Fruit fly (Drosophila melanogaster) whole organism, embryonic: Measurements from ENCODE around the gene soti.
A peak's percentile ranks its signal among the peaks of the same experiment; 100 is the strongest.

Source experiments
- Antp ChIP-seq: fragments of 200-800 bp; sonication (Bioruptor generic); optimal IDR thresholded peaks from 3 replicates; lab custom pipeline; 2016; ENCODE audit warnings: missing biosample characterization, missing genetic modification characterization
- CG10366 ChIP-seq: fragments of 200-800 bp; sonication (Bioruptor generic); IDR thresholded peaks from 2 replicates; pipeline ENCODE4 v1.3.6; 2022; ENCODE audit warnings: missing biosample characterization, missing genetic modification characterization
- CG1233 ChIP-seq: fragments of 200-800 bp; sonication (Bioruptor generic); optimal IDR thresholded peaks from 4 replicates; lab custom pipeline; 2018; ENCODE audit warnings: missing biosample characterization, mild to moderate bottlenecking, missing genetic modification characterization
- CG12769 ChIP-seq: fragments of 200-800 bp; sonication (Bioruptor generic); optimal IDR thresholded peaks from 2 replicates; lab custom pipeline; 2019; ENCODE audit warnings: missing biosample characterization, mild to moderate bottlenecking, missing genetic modification characterization, moderate library complexity
- CG13424 ChIP-seq: fragments of 200-800 bp; sonication (Bioruptor generic); optimal IDR thresholded peaks from 2 replicates; lab custom pipeline; 2019; ENCODE audit warnings: missing biosample characterization, mild to moderate bottlenecking, missing genetic modification characterization, moderate library complexity
- CG15479 ChIP-seq: fragments of 200-800 bp; sonication (Bioruptor generic); optimal IDR thresholded peaks from 3 replicates; lab custom pipeline; 2019; ENCODE audit warnings: missing biosample characterization, mild to moderate bottlenecking, missing genetic modification characterization, moderate library complexity
- CG16813 ChIP-seq: fragments of 200-800 bp; sonication (Bioruptor generic); IDR thresholded peaks from 3 replicates; pipeline ENCODE4 v1.3.6; 2022; ENCODE audit warnings: missing biosample characterization, missing genetic modification characterization; ENCODE audit not compliant: partially characterized antibody
- CG17328 ChIP-seq: fragments of 200-800 bp; sonication (Bioruptor generic); IDR thresholded peaks from 2 replicates; pipeline ENCODE4 v1.3.6; 2022; ENCODE audit warnings: missing biosample characterization, missing genetic modification characterization
- CG17359 ChIP-seq: fragments of 200-800 bp; sonication (Bioruptor generic); optimal IDR thresholded peaks from 3 replicates; lab custom pipeline; 2018; ENCODE audit warnings: missing biosample characterization, mild to moderate bottlenecking, missing genetic modification characterization, moderate library complexity
- CG17829 ChIP-seq: fragments of 200-800 bp; optimal IDR thresholded peaks from 2 replicates; lab custom pipeline; 2019; ENCODE audit warnings: missing biosample characterization, mild to moderate bottlenecking, missing genetic modification characterization, moderate library complexity
- CG18262 ChIP-seq: fragments of 200-800 bp; optimal IDR thresholded peaks from 3 replicates; lab custom pipeline; 2019; ENCODE audit warnings: missing biosample characterization, mild to moderate bottlenecking, missing genetic modification characterization, moderate library complexity
- CG18619 ChIP-seq: fragments of 200-800 bp; sonication (Bioruptor generic); optimal IDR thresholded peaks from 3 replicates; lab custom pipeline; 2017; ENCODE audit warnings: missing biosample characterization, mild to moderate bottlenecking, missing genetic modification characterization
- CG2199 ChIP-seq: fragments of 200-800 bp; sonication (Bioruptor generic); IDR thresholded peaks from 3 replicates; pipeline ENCODE4 v1.3.6; 2022; ENCODE audit warnings: missing biosample characterization, missing genetic modification characterization
- CG2678 ChIP-seq: fragments of 200-800 bp; sonication (Bioruptor generic); optimal IDR thresholded peaks from 3 replicates; lab custom pipeline; 2019; ENCODE audit warnings: missing biosample characterization, mild to moderate bottlenecking, missing genetic modification characterization, moderate library complexity
- CG2889 ChIP-seq: fragments of 200-800 bp; sonication (Bioruptor generic); IDR thresholded peaks from 3 replicates; pipeline ENCODE4 v1.3.6; 2022; ENCODE audit warnings: missing biosample characterization, missing genetic modification characterization
- CG31441 ChIP-seq: fragments of 200-800 bp; sonication (Bioruptor generic); IDR thresholded peaks from 2 replicates; pipeline ENCODE4 v1.3.6; 2022; ENCODE audit warnings: missing biosample characterization, missing genetic modification characterization
- CG4282 ChIP-seq: fragments of 200-800 bp; sonication (Bioruptor generic); optimal IDR thresholded peaks from 2 replicates; lab custom pipeline; 2016; ENCODE audit warnings: missing biosample characterization, missing genetic modification characterization
- CG4730 ChIP-seq: fragments of 200-800 bp; sonication (Bioruptor generic); IDR thresholded peaks from 2 replicates; pipeline ENCODE4 v1.3.6; 2022; ENCODE audit warnings: missing biosample characterization, missing genetic modification characterization
- CG7839 ChIP-seq: fragments of 200-800 bp; sonication (Bioruptor generic); optimal IDR thresholded peaks from 3 replicates; lab custom pipeline; 2018; ENCODE audit warnings: missing biosample characterization, mild to moderate bottlenecking, missing genetic modification characterization, moderate library complexity
- CG9609 ChIP-seq: fragments of 200-800 bp; sonication (Bioruptor generic); optimal IDR thresholded peaks from 3 replicates; lab custom pipeline; 2016; ENCODE audit warnings: missing biosample characterization, missing genetic modification characterization
- CTCF ChIP-seq: fragments of 200-800 bp; sonication (Bioruptor generic); optimal IDR thresholded peaks from 2 replicates; lab custom pipeline; 2017; ENCODE audit warnings: missing biosample characterization, mild to moderate bottlenecking, missing genetic modification characterization, moderate library complexity
- CrebB ChIP-seq: fragments of 200-800 bp; sonication (Bioruptor generic); optimal IDR thresholded peaks from 3 replicates; lab custom pipeline; 2018; ENCODE audit warnings: missing biosample characterization, mild to moderate bottlenecking, missing genetic modification characterization
- D19A ChIP-seq: fragments of 200-800 bp; optimal IDR thresholded peaks from 3 replicates; lab custom pipeline; 2019; ENCODE audit warnings: missing biosample characterization, mild to moderate bottlenecking, missing genetic modification characterization, moderate library complexity
- Dad ChIP-seq: fragments of 200-800 bp; sonication (Bioruptor generic); optimal IDR thresholded peaks from 3 replicates; lab custom pipeline; 2016; ENCODE audit warnings: missing biosample characterization, missing genetic modification characterization
- Dp ChIP-seq: fragments of 200-800 bp; sonication (Bioruptor generic); optimal IDR thresholded peaks from 2 replicates; lab custom pipeline; 2018; ENCODE audit warnings: missing biosample characterization, mild to moderate bottlenecking, missing genetic modification characterization, moderate library complexity
- E2f1 ChIP-seq: fragments of 200-800 bp; sonication (Bioruptor generic); IDR thresholded peaks from 2 replicates; pipeline ENCODE4 v1.3.6; 2022; ENCODE audit warnings: missing biosample characterization, missing genetic modification characterization
- Hmr ChIP-seq: fragments of 200-800 bp; sonication (Bioruptor generic); optimal IDR thresholded peaks from 3 replicates; lab custom pipeline; 2017; ENCODE audit warnings: mild to moderate bottlenecking, missing biosample characterization, missing genetic modification reagents, missing genetic modification characterization
- PHDP ChIP-seq: fragments of 200-800 bp; sonication (Bioruptor generic); optimal IDR thresholded peaks from 3 replicates; lab custom pipeline; 2018; ENCODE audit warnings: missing biosample characterization, mild to moderate bottlenecking, missing genetic modification characterization, moderate library complexity
- Pdp1 ChIP-seq, 2 experiments: fragments of 200-800 bp; sonication (Bioruptor generic); optimal IDR thresholded peaks; 3 replicates each; lab custom pipeline; 2016; ENCODE audit warnings: missing biosample characterization in 2 of 2, missing genetic modification characterization in 2 of 2, mild to moderate bottlenecking in 1 of 2, moderate library complexity in 1 of 2
- Rfx ChIP-seq: fragments of 200-800 bp; sonication (Bioruptor generic); IDR thresholded peaks from 2 replicates; pipeline ENCODE4 v1.3.6; 2022; ENCODE audit warnings: missing biosample characterization, missing genetic modification characterization
- Stat92E ChIP-seq, 3 experiments: fragments of >200 bp in 2 of 3; fragments of 200-800 bp in 1 of 3; sonication (Bioruptor generic) in 1 of 3; optimal IDR thresholded peaks; 2 replicates each; lab custom pipeline; 2017 to 2019; ENCODE audit warnings: missing biosample characterization in 3 of 3, missing genetic modification characterization in 3 of 3, mild to moderate bottlenecking in 1 of 3, moderate library complexity in 1 of 3
- Xrp1 ChIP-seq: fragments of 200-800 bp; sonication (Bioruptor generic); IDR thresholded peaks from 2 replicates; pipeline ENCODE4 v1.3.6; 2022; ENCODE audit warnings: missing biosample characterization, missing genetic modification characterization
- caup ChIP-seq: fragments of 200-800 bp; sonication (Bioruptor generic); optimal IDR thresholded peaks from 3 replicates; lab custom pipeline; 2017; ENCODE audit warnings: missing biosample characterization, mild to moderate bottlenecking, missing genetic modification characterization, moderate library complexity; ENCODE audit not compliant: severe bottlenecking
- ci ChIP-seq: fragments of 200-800 bp; sonication (Bioruptor generic); IDR thresholded peaks from 3 replicates; pipeline ENCODE4 v1.3.6; 2022; ENCODE audit warnings: missing biosample characterization, missing genetic modification characterization
- dmrt99B ChIP-seq: fragments of 200-800 bp; sonication (Bioruptor generic); optimal IDR thresholded peaks from 2 replicates; lab custom pipeline; 2018; ENCODE audit warnings: missing biosample characterization, mild to moderate bottlenecking, missing genetic modification characterization, moderate library complexity
- gfzf ChIP-seq: fragments of 200-800 bp; sonication (Bioruptor generic); optimal IDR thresholded peaks from 2 replicates; lab custom pipeline; 2016; ENCODE audit warnings: missing biosample characterization, mild to moderate bottlenecking, missing genetic modification characterization, moderate library complexity
- lab ChIP-seq: fragments of 200-800 bp; sonication (Bioruptor generic); optimal IDR thresholded peaks from 3 replicates; lab custom pipeline; 2017; ENCODE audit warnings: missing biosample characterization, missing genetic modification characterization, mild to moderate bottlenecking, moderate library complexity, missing genetic modification reagents
- lmd ChIP-seq: fragments of 200-800 bp; sonication (Bioruptor generic); IDR thresholded peaks from 2 replicates; pipeline ENCODE4 v1.3.6; 2022; ENCODE audit warnings: missing biosample characterization, missing genetic modification characterization
- lola ChIP-seq, 3 experiments: fragments of >200 bp in 2 of 3; fragments of 200-800 bp in 1 of 3; sonication (Bioruptor generic) in 1 of 3; optimal IDR thresholded peaks; 2 replicates each; lab custom pipeline; 2017 to 2019; ENCODE audit warnings: missing biosample characterization in 3 of 3, missing genetic modification characterization in 3 of 3, mild to moderate bottlenecking in 1 of 3, moderate library complexity in 1 of 3
- nmo ChIP-seq: fragments of 200-800 bp; sonication (Bioruptor generic); optimal IDR thresholded peaks from 2 replicates; lab custom pipeline; 2018; ENCODE audit warnings: missing biosample characterization, mild to moderate bottlenecking, missing genetic modification characterization, moderate library complexity
- odd ChIP-seq: fragments of 200-800 bp; sonication (Bioruptor generic); optimal IDR thresholded peaks from 2 replicates; lab custom pipeline; 2017; ENCODE audit warnings: missing biosample characterization, mild to moderate bottlenecking, missing genetic modification characterization
- phol ChIP-seq: fragments of 200-800 bp; sonication (Bioruptor generic); optimal IDR thresholded peaks from 3 replicates; lab custom pipeline; 2018; ENCODE audit warnings: missing biosample characterization, mild to moderate bottlenecking, missing genetic modification characterization, moderate library complexity
- row ChIP-seq: fragments of 200-800 bp; sonication (Bioruptor generic); IDR thresholded peaks from 3 replicates; pipeline ENCODE4 v1.3.6; 2022; ENCODE audit warnings: missing biosample characterization, missing genetic modification characterization
- slbo ChIP-seq: fragments of 200-800 bp; sonication (Bioruptor generic); IDR thresholded peaks from 2 replicates; pipeline ENCODE4 v1.3.6; 2022; ENCODE audit warnings: missing biosample characterization, missing genetic modification characterization
- sug ChIP-seq: fragments of 200-800 bp; optimal IDR thresholded peaks from 2 replicates; lab custom pipeline; 2019; ENCODE audit warnings: missing biosample characterization, mild to moderate bottlenecking, missing genetic modification characterization, moderate library complexity
- ttk ChIP-seq: fragments of 200-800 bp; sonication (Bioruptor generic); IDR thresholded peaks from 2 replicates; pipeline ENCODE4 v2.1.2; 2022; ENCODE audit warnings: missing biosample characterization, missing genetic modification characterization
- twi ChIP-seq: fragments of 200-800 bp; optimal IDR thresholded peaks from 2 replicates; lab custom pipeline; 2019; ENCODE audit warnings: missing biosample characterization, mild to moderate bottlenecking, missing genetic modification characterization, moderate library complexity
- unpg ChIP-seq: fragments of 200-800 bp; sonication (Bioruptor generic); optimal IDR thresholded peaks from 3 replicates; lab custom pipeline; 2018; ENCODE audit warnings: missing biosample characterization, mild to moderate bottlenecking, missing genetic modification characterization, moderate library complexity
- zf30C ChIP-seq: fragments of 200-800 bp; sonication (Bioruptor generic); optimal IDR thresholded peaks from 3 replicates; lab custom pipeline; 2018; ENCODE audit warnings: missing biosample characterization, mild to moderate bottlenecking, missing genetic modification characterization

The soti gene

DNA sequence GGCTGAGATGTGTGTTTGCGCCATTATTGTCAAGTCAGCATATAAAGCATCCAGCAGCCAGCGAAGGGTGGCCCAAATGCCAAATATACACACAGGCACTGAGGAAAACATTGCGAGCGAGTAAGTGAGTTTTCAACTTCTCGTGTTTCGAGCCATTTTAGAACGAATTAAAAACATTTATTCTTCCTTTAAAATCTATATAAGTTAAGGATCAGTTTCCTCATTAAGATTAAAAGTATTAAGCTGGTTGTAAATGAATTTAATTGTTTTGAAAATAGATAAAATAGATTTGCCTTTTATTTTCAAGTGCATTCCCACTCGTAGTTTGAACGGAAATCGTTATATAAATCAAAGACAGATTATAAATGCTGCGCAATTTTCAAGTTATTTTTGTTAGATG lies 30.1 kb downstream of the soti start (continued):
- TF ChIP-seq Stat92E (GFP tag; optimal IDR thresholded peaks at IDR 0.05; lab: Kevin White, UChicago) (no peak), CG17829 (peak; percentile 8), CG31441 (peak; percentile 51; the same call in 1 of the 2 replicates), CG18262 (tag; lab: Kevin White, UChicago) (peak; percentile 49), CG15479 (GFP tag; lab: Kevin White, UChicago) (no peak), gfzf (GFP tag; lab: Kevin White, UChicago) (no peak), CG10366 (GFP tag; lab: Robert Waterston, UW) (peak; percentile 14; the same call in 1 of the 2 replicates), dmrt99B (tag; lab: Kevin White, UChicago) (peak; percentile 56), CG18619 (GFP tag; lab: Kevin White, UChicago) (peak; percentile 38), CG2199 (GFP tag; lab: Robert Waterston, UW) (no peak), lola (GFP tag; optimal IDR thresholded peaks at IDR 0.05; lab: Kevin White, UChicago) (peak in 1 of 3 experiments; percentile 10), CrebB (tag; lab: Kevin White, UChicago) (no peak), CG9609 (GFP tag; lab: Kevin White, UChicago) (no peak), caup (GFP tag; lab: Kevin White, UChicago) (peak; percentile 24), odd (GFP tag; lab: Kevin White, UChicago) (peak; percentile 30), CG2889 (no peak), CG12769 (peak; percentile 20), CG16813 (no peak), nmo (GFP tag; lab: Kevin White, UChicago) (peak; percentile 43), Pdp1 (GFP tag; optimal IDR thresholded peaks at IDR 0.05; lab: Kevin White, UChicago) (peak in 1 of 2 experiments; percentile 49), zf30C (peak; percentile 34)

dm6 chr3R:14348480-14348879 lies 33.0 kb downstream of the soti start:
- TF ChIP-seq E2f1 (GFP tag; lab: Robert Waterston, UW) (no peak), CG31441 (0 out of 2 replicates have a peak, but pooled peaks have one; percentile 11), Xrp1 (GFP tag; lab: Robert Waterston, UW) (0 out of 2 replicates have a peak, but pooled peaks have one; percentile 7), unpg (GFP tag; lab: Kevin White, UChicago) (no peak), lmd (GFP tag; lab: Robert Waterston, UW) (no peak), Antp (no peak), CG13424 (tag; lab: Kevin White, UChicago) (peak; percentile 10), twi (tag; lab: Kevin White, UChicago) (no peak), CG17359 (tag; lab: Kevin White, UChicago) (peak; percentile 7), CG1233 (GFP tag; lab: Kevin White, UChicago) (no peak), CG4282 (GFP tag; lab: Kevin White, UChicago) (no peak), sug (no peak), phol (tag; lab: Kevin White, UChicago) (peak; percentile 9), Dp (no peak), row (GFP tag; lab: Robert Waterston, UW) (0 out of 3 replicates have a peak, but pooled peaks have one; percentile 24), Hmr (GFP tag; lab: Kevin White, UChicago) (peak; percentile 9), CG4730 (GFP tag; lab: Robert Waterston, UW) (no peak), CG7839 (peak; percentile 25), CTCF (GFP tag; lab: Kevin White, UChicago) (no peak), Dad (GFP tag; lab: Kevin White, UChicago) (no peak), dmrt99B (tag; lab: Kevin White, UChicago) (peak; percentile 48), lab (GFP tag; lab: Kevin White, UChicago) (peak; percentile 51), ci (GFP tag; lab: Robert Waterston, UW) (no peak), ttk (GFP tag; lab: Robert Waterston, UW) (no peak), CG17328 (GFP tag; lab: Robert Waterston, UW) (no peak), CG2678 (tag; lab: Kevin White, UChicago) (peak; percentile 60), PHDP (tag; lab: Kevin White, UChicago) (peak; percentile 12), D19A (tag; lab: Kevin White, UChicago) (peak; percentile 26), Rfx (GFP tag; lab: Robert Waterston, UW) (no peak), caup (GFP tag; lab: Kevin White, UChicago) (peak; percentile 23), slbo (GFP tag; lab: Robert Waterston, UW) (0 out of 2 replicates have a peak, but pooled peaks have one; percentile 4)
